Fruit fly (Drosophila melanogaster) whole organism, embryonic: ENCODE data around the gene HipHop.

Experiments used
- BtbVII ChIP-seq: fragments of 200-800 bp; sonication (Bioruptor generic); optimal IDR thresholded peaks from 3 replicates; lab custom pipeline; 2017; ENCODE audit warnings: missing biosample characterization, mild to moderate bottlenecking, missing genetic modification characterization
- CG14441 ChIP-seq: fragments of 200-800 bp; sonication (Bioruptor generic); IDR thresholded peaks from 2 replicates; pipeline ENCODE4 v1.3.6; 2022; ENCODE audit warnings: missing biosample characterization, missing genetic modification characterization
- CG17829 ChIP-seq: fragments of 200-800 bp; optimal IDR thresholded peaks from 2 replicates; lab custom pipeline; 2019; ENCODE audit warnings: missing biosample characterization, mild to moderate bottlenecking, missing genetic modification characterization, moderate library complexity
- CG1792 ChIP-seq: fragments of 200-800 bp; sonication (Bioruptor generic); optimal IDR thresholded peaks from 2 replicates; lab custom pipeline; 2016; ENCODE audit warnings: missing biosample characterization, missing genetic modification characterization
- CG18476 ChIP-seq: fragments of 200-800 bp; sonication (Bioruptor generic); optimal IDR thresholded peaks from 2 replicates; lab custom pipeline; 2016; ENCODE audit warnings: missing biosample characterization, mild to moderate bottlenecking, missing genetic modification characterization
- CG18619 ChIP-seq: fragments of 200-800 bp; sonication (Bioruptor generic); optimal IDR thresholded peaks from 3 replicates; lab custom pipeline; 2017; ENCODE audit warnings: missing biosample characterization, mild to moderate bottlenecking, missing genetic modification characterization
- CG32532 ChIP-seq: fragments of 200-800 bp; sonication (Bioruptor generic); IDR thresholded peaks from 2 replicates; pipeline ENCODE4 v1.3.6; 2022; ENCODE audit warnings: missing biosample characterization, missing genetic modification characterization
- CG33557 ChIP-seq: fragments of 200-800 bp; sonication (Bioruptor generic); optimal IDR thresholded peaks from 2 replicates; lab custom pipeline; 2019; ENCODE audit warnings: missing biosample characterization, mild to moderate bottlenecking, missing genetic modification characterization, moderate library complexity
- CG3838 ChIP-seq: fragments of 200-800 bp; sonication (Bioruptor generic); optimal IDR thresholded peaks from 3 replicates; lab custom pipeline; 2016; ENCODE audit warnings: missing biosample characterization, missing genetic modification characterization
- CG4404 ChIP-seq: fragments of 200-800 bp; sonication (Bioruptor generic); IDR thresholded peaks from 2 replicates; pipeline ENCODE4 v1.3.6; 2022; ENCODE audit warnings: missing biosample characterization, missing genetic modification characterization
- CG4424 ChIP-seq: fragments of 200-800 bp; sonication (Bioruptor generic); optimal IDR thresholded peaks from 3 replicates; lab custom pipeline; 2016; ENCODE audit warnings: missing biosample characterization, missing genetic modification characterization
- CG4854 ChIP-seq: fragments of 200-800 bp; sonication (Bioruptor generic); optimal IDR thresholded peaks from 2 replicates; lab custom pipeline; 2016; ENCODE audit warnings: missing biosample characterization, missing genetic modification characterization, inconsistent platforms
- CG6654 ChIP-seq: fragments of 200-800 bp; sonication (Bioruptor generic); optimal IDR thresholded peaks from 2 replicates; lab custom pipeline; 2017; ENCODE audit warnings: missing biosample characterization, mild to moderate bottlenecking, missing genetic modification characterization
- CG6765 ChIP-seq: fragments of 200-800 bp; sonication (Bioruptor generic); optimal IDR thresholded peaks from 3 replicates; lab custom pipeline; 2017; ENCODE audit warnings: missing biosample characterization, mild to moderate bottlenecking, missing genetic modification characterization
- CG7271 ChIP-seq: fragments of 200-800 bp; sonication (Bioruptor generic); optimal IDR thresholded peaks from 2 replicates; lab custom pipeline; 2018; ENCODE audit warnings: missing biosample characterization, mild to moderate bottlenecking, missing genetic modification characterization, moderate library complexity
- CG8944 ChIP-seq: fragments of 200-800 bp; sonication (Bioruptor generic); optimal IDR thresholded peaks from 3 replicates; lab custom pipeline; 2016; ENCODE audit warnings: missing biosample characterization, missing genetic modification characterization
- CHES-1-like ChIP-seq: fragments of 200-800 bp; sonication (Bioruptor generic); optimal IDR thresholded peaks from 2 replicates; lab custom pipeline; 2016; ENCODE audit warnings: missing biosample characterization, missing genetic modification characterization
- CrebB ChIP-seq: fragments of 200-800 bp; sonication (Bioruptor generic); optimal IDR thresholded peaks from 3 replicates; lab custom pipeline; 2018; ENCODE audit warnings: missing biosample characterization, mild to moderate bottlenecking, missing genetic modification characterization
- Dbx ChIP-seq: fragments of 200-800 bp; sonication (Bioruptor generic); IDR thresholded peaks from 3 replicates; pipeline ENCODE4 v1.3.6; 2022; ENCODE audit warnings: missing biosample characterization, missing genetic modification characterization
- Dek ChIP-seq: fragments of 200-800 bp; sonication (Bioruptor generic); optimal IDR thresholded peaks from 3 replicates; lab custom pipeline; 2019; ENCODE audit warnings: missing biosample characterization, mild to moderate bottlenecking, missing genetic modification characterization, moderate library complexity
- Dip3 ChIP-seq: fragments of 200-800 bp; sonication (Bioruptor generic); optimal IDR thresholded peaks from 3 replicates; lab custom pipeline; 2016; ENCODE audit warnings: missing biosample characterization, missing genetic modification characterization
- Doc3 ChIP-seq: fragments of 200-800 bp; sonication (Bioruptor generic); IDR thresholded peaks from 3 replicates; pipeline ENCODE4 v1.3.6; 2022; ENCODE audit warnings: missing biosample characterization, missing genetic modification characterization; ENCODE audit not compliant: partially characterized antibody
- HmgD ChIP-seq: fragments of 200-800 bp; sonication (Bioruptor generic); optimal IDR thresholded peaks from 3 replicates; lab custom pipeline; 2016; ENCODE audit warnings: missing biosample characterization, missing genetic modification characterization
- Lhr ChIP-seq: fragments of 200-800 bp; sonication (Bioruptor generic); optimal IDR thresholded peaks from 3 replicates; lab custom pipeline; 2017; ENCODE audit warnings: mild to moderate bottlenecking, missing biosample characterization, missing genetic modification reagents, missing genetic modification characterization
- Max ChIP-seq: fragments of 200-800 bp; sonication (Bioruptor generic); optimal IDR thresholded peaks from 2 replicates; lab custom pipeline; 2016; ENCODE audit warnings: missing biosample characterization, mild to moderate bottlenecking, missing genetic modification characterization
- NK7.1 ChIP-seq: fragments of 200-800 bp; sonication (Bioruptor generic); optimal IDR thresholded peaks from 3 replicates; lab custom pipeline; 2016; ENCODE audit warnings: missing biosample characterization, missing genetic modification characterization
- Rx ChIP-seq: fragments of 200-800 bp; sonication (Bioruptor generic); IDR thresholded peaks from 2 replicates; pipeline ENCODE4 v1.3.6; 2022; ENCODE audit warnings: missing biosample characterization, missing genetic modification characterization
- Scr ChIP-seq: fragments of 200-800 bp; sonication (Bioruptor generic); IDR thresholded peaks from 2 replicates; pipeline ENCODE4 v1.3.6; 2022; ENCODE audit warnings: missing biosample characterization, missing genetic modification characterization; ENCODE audit not compliant: partially characterized antibody
- ac ChIP-seq: fragments of 200-800 bp; sonication (Bioruptor generic); optimal IDR thresholded peaks from 3 replicates; lab custom pipeline; 2017; ENCODE audit warnings: missing biosample characterization, mild to moderate bottlenecking, missing genetic modification characterization
- bigmax ChIP-seq: fragments of 200-800 bp; sonication (Bioruptor generic); optimal IDR thresholded peaks from 2 replicates; lab custom pipeline; 2018; ENCODE audit warnings: missing biosample characterization, mild to moderate bottlenecking, missing genetic modification characterization
- cwo ChIP-seq: fragments of 200-800 bp; sonication (Bioruptor generic); optimal IDR thresholded peaks from 3 replicates; lab custom pipeline; 2017; ENCODE audit warnings: missing biosample characterization, missing genetic modification characterization, mild to moderate bottlenecking, moderate library complexity, missing genetic modification reagents
- esg ChIP-seq: fragments of 200-800 bp; sonication (Bioruptor generic); conservative IDR thresholded peaks from 2 replicates; pipeline ENCODE4 v1.3.6; 2022; ENCODE audit warnings: missing biosample characterization, missing genetic modification characterization
- hkb ChIP-seq, 2 experiments: fragments of 200-800 bp in 1 of 2; fragments of >200 bp in 1 of 2; sonication (Bioruptor generic) in 1 of 2; IDR thresholded peaks in 1 of 2; optimal IDR thresholded peaks in 1 of 2; 2 replicates each; pipeline versions ENCODE4 v1.3.6 to Lab custom; 2017 to 2022; ENCODE audit warnings: missing biosample characterization in 1 of 2, missing genetic modification characterization in 1 of 2
- hth ChIP-seq: fragments of >200 bp; optimal IDR thresholded peaks from 2 replicates; lab custom pipeline; 2017; ENCODE audit warnings: inconsistent platforms
- ind ChIP-seq: fragments of 200-800 bp; sonication (Bioruptor generic); optimal IDR thresholded peaks from 3 replicates; lab custom pipeline; 2016; ENCODE audit warnings: missing biosample characterization, missing genetic modification characterization
- klu ChIP-seq: fragments of 200-800 bp; sonication (Bioruptor generic); IDR thresholded peaks from 2 replicates; pipeline ENCODE4 v1.3.6; 2022; ENCODE audit warnings: missing biosample characterization, missing genetic modification characterization
- maf-S ChIP-seq: fragments of 200-800 bp; sonication (Bioruptor generic); optimal IDR thresholded peaks from 2 replicates; lab custom pipeline; 2016; ENCODE audit warnings: missing biosample characterization, missing genetic modification characterization
- pb ChIP-seq: fragments of 200-800 bp; sonication (Bioruptor generic); optimal IDR thresholded peaks from 3 replicates; lab custom pipeline; 2016; ENCODE audit warnings: missing biosample characterization, missing genetic modification characterization
- pho ChIP-seq: fragments of 200-800 bp; sonication (Bioruptor generic); optimal IDR thresholded peaks from 2 replicates; lab custom pipeline; 2016; ENCODE audit warnings: missing biosample characterization, missing genetic modification characterization
- pita ChIP-seq: fragments of 200-800 bp; sonication (Bioruptor generic); optimal IDR thresholded peaks from 2 replicates; lab custom pipeline; 2017; ENCODE audit warnings: missing biosample characterization, mild to moderate bottlenecking, missing genetic modification characterization
- prd ChIP-seq, 3 experiments: fragments of >200 bp in 2 of 3; fragments of 200-800 bp in 1 of 3; sonication (Bioruptor generic) in 1 of 3; optimal IDR thresholded peaks in 2 of 3; IDR thresholded peaks in 1 of 3; 2 replicates in 2 of 3; 3 replicates in 1 of 3; pipeline versions ENCODE4 v1.3.6 to Lab custom; 2017 to 2022; ENCODE audit warnings: missing biosample characterization in 1 of 3, missing genetic modification characterization in 1 of 3
- pzg ChIP-seq: fragments of 200-800 bp; sonication (Bioruptor generic); optimal IDR thresholded peaks from 3 replicates; lab custom pipeline; 2018; ENCODE audit warnings: missing biosample characterization, mild to moderate bottlenecking, missing genetic modification characterization, moderate library complexity
- ranshi ChIP-seq: fragments of 200-800 bp; sonication (Bioruptor generic); IDR thresholded peaks from 2 replicates; pipeline ENCODE4 v1.3.6; 2022; ENCODE audit warnings: missing biosample characterization, missing genetic modification characterization
- sd ChIP-seq: fragments of 200-800 bp; sonication (Bioruptor generic); optimal IDR thresholded peaks from 3 replicates; lab custom pipeline; 2018; ENCODE audit warnings: missing biosample characterization, mild to moderate bottlenecking, missing genetic modification characterization, moderate library complexity
- sim ChIP-seq: fragments of 200-800 bp; sonication (Bioruptor generic); IDR thresholded peaks from 2 replicates; pipeline ENCODE4 v1.3.6; 2022; ENCODE audit warnings: missing biosample characterization, missing genetic modification characterization
- slp2 ChIP-seq: fragments of 200-800 bp; sonication (Bioruptor generic); optimal IDR thresholded peaks from 2 replicates; lab custom pipeline; 2016; ENCODE audit warnings: missing biosample characterization, missing genetic modification characterization
- sna ChIP-seq: fragments of 200-800 bp; sonication (Bioruptor generic); IDR thresholded peaks from 2 replicates; pipeline ENCODE4 v1.3.6; 2022; ENCODE audit warnings: missing biosample characterization, missing genetic modification characterization; ENCODE audit not compliant: partially characterized antibody
- trh ChIP-seq: fragments of 200-800 bp; sonication (Bioruptor generic); optimal IDR thresholded peaks from 2 replicates; lab custom pipeline; 2016; ENCODE audit warnings: missing biosample characterization, missing genetic modification characterization

Gene HipHop

dm6 chr3L:18789203-18790018 lies 31.6 kb upstream of the HipHop start (continued):
- TF ChIP-seq CG18476 (GFP tag; lab: Kevin White, UChicago) (peak; percentile 34), slp2 (GFP tag; lab: Kevin White, UChicago) (no peak), pho (GFP tag; lab: Kevin White, UChicago) (peak; percentile 47), NK7.1 (GFP tag; lab: Kevin White, UChicago) (no peak), pb (peak; percentile 8), CG8944 (no peak), CG6765 (peak; percentile 49), CG18619 (GFP tag; lab: Kevin White, UChicago) (peak; percentile 33), CG14441 (GFP tag; lab: Robert Waterston, UW) (peak; percentile 51; the same call in 1 of the 2 replicates), klu (GFP tag; lab: Robert Waterston, UW) (no peak), Dip3 (peak; percentile 25), sna (no peak), CrebB (tag; lab: Kevin White, UChicago) (peak; percentile 58), hkb (optimal IDR thresholded peaks at IDR 0.05; lab: Kevin White, UChicago) (no peak), hkb (GFP tag; IDR thresholded peaks at IDR 0.05; lab: Robert Waterston, UW) (peak; percentile 51), CG6654 (GFP tag; lab: Kevin White, UChicago) (no peak), CG1792 (GFP tag; lab: Kevin White, UChicago) (peak; percentile 5), esg (GFP tag; lab: Robert Waterston, UW) (no peak), prd (optimal IDR thresholded peaks at IDR 0.05; lab: Kevin White, UChicago) (no peak), prd (GFP tag; IDR thresholded peaks at IDR 0.05; lab: Robert Waterston, UW) (no peak), Max (GFP tag; lab: Kevin White, UChicago) (peak; percentile 46), ranshi (GFP tag; lab: Robert Waterston, UW) (peak; percentile 31; the same call in 1 of the 2 replicates), CG17829 (tag; lab: Kevin White, UChicago) (no peak), HmgD (GFP tag; lab: Kevin White, UChicago) (no peak), Scr (GFP tag; lab: Robert Waterston, UW) (no peak), Dbx (GFP tag; lab: Robert Waterston, UW) (peak; percentile 60; the same call in 2 of the 3 replicates), CG4854 (GFP tag; lab: Kevin White, UChicago) (peak; percentile 25), ind (GFP tag; lab: Kevin White, UChicago) (no peak), CG4424 (peak; percentile 0), bigmax (GFP tag; lab: Kevin White, UChicago) (peak; percentile 36), pzg (GFP tag; lab: Kevin White, UChicago) (no peak), hth (lab: Kevin White, UChicago) (no peak), sd (peak; percentile 98), Dek (tag; lab: Kevin White, UChicago) (peak; percentile 23), CG3838 (GFP tag; lab: Kevin White, UChicago) (peak; percentile 53), trh (GFP tag; lab: Kevin White, UChicago) (no peak), CG4404 (GFP tag; lab: Robert Waterston, UW) (no peak), maf-S (GFP tag; lab: Kevin White, UChicago) (no peak), cwo (GFP tag; lab: Kevin White, UChicago) (peak; percentile 82), Rx (GFP tag; lab: Robert Waterston, UW) (no peak; the same call in 1 of the 2 replicates), ac (GFP tag; lab: Kevin White, UChicago) (no peak), sim (GFP tag; lab: Robert Waterston, UW) (no peak), CG32532 (GFP tag; lab: Robert Waterston, UW) (no peak; the same call in 1 of the 2 replicates), Lhr (GFP tag; lab: Kevin White, UChicago) (no peak), CG33557 (GFP tag; lab: Kevin White, UChicago) (no peak), pita (no peak), CG7271 (no peak), CHES-1-like (GFP tag; lab: Kevin White, UChicago) (no peak), Doc3 (no peak), BtbVII (GFP tag; lab: Kevin White, UChicago) (peak; percentile 70)
